Worm (Caenorhabditis elegans) whole organism, young adult: ENCODE measurements around the gene srx-82.

Experiments
- C06A6.2 ChIP-seq: fragments of 200-800 bp; sonication (Bioruptor generic); conservative IDR thresholded peaks from 2 replicates; pipeline ENCODE4 v1.3.6; 2022; ENCODE audit warnings: missing genetic modification characterization, missing compliant biosample characterization
- F23B12.7 ChIP-seq: sonication (generic microtip); optimal IDR thresholded peaks from 2 replicates; lab custom pipeline; 2017; ENCODE audit warnings: missing genetic modification characterization, mild to moderate bottlenecking, missing compliant biosample characterization, antibody characterized with exemption, moderate library complexity; ENCODE audit not compliant: insufficient read depth
- F39B2.1 ChIP-seq: fragments of 200-800 bp; sonication (Bioruptor generic); IDR thresholded peaks from 2 replicates; pipeline ENCODE4 v1.3.6; 2022; ENCODE audit warnings: missing genetic modification reagents, missing genetic modification characterization, missing compliant biosample characterization
- F49E8.2 ChIP-seq: sonication (generic microtip); optimal IDR thresholded peaks from 3 replicates; lab custom pipeline; 2017; ENCODE audit warnings: missing genetic modification characterization, mild to moderate bottlenecking, missing compliant biosample characterization, antibody characterized with exemption, moderate library complexity; ENCODE audit not compliant: insufficient read depth
- F52B5.7 ChIP-seq: sonication (generic microtip); optimal IDR thresholded peaks from 2 replicates; lab custom pipeline; 2016; ENCODE audit warnings: mild to moderate bottlenecking, missing genetic modification characterization, missing compliant biosample characterization
- F57A8.1 ChIP-seq: fragments of 200-800 bp; sonication (Bioruptor generic); optimal IDR thresholded peaks from 2 replicates; lab custom pipeline; 2018; ENCODE audit warnings: mild to moderate bottlenecking, missing genetic modification characterization, moderate library complexity, missing compliant biosample characterization
- K12H6.12 ChIP-seq: fragments of 200-800 bp; sonication (Bioruptor generic); optimal IDR thresholded peaks from 2 replicates; lab custom pipeline; 2018; ENCODE audit warnings: mild to moderate bottlenecking, missing genetic modification characterization, missing compliant biosample characterization
- T07F8.4 ChIP-seq: sonication (generic microtip); optimal IDR thresholded peaks from 2 replicates; lab custom pipeline; 2016; ENCODE audit warnings: mild to moderate bottlenecking, missing genetic modification characterization, moderate library complexity, missing compliant biosample characterization
- T26A5.8 ChIP-seq: sonication (generic microtip); optimal IDR thresholded peaks from 2 replicates; lab custom pipeline; 2016; ENCODE audit warnings: missing genetic modification characterization, missing compliant biosample characterization
- Y53F4B.3 ChIP-seq: fragments of 200-800 bp; sonication (Bioruptor generic); IDR thresholded peaks from 2 replicates; pipeline ENCODE4 v1.3.6; 2022; ENCODE audit warnings: missing genetic modification reagents, missing genetic modification characterization, missing compliant biosample characterization
- Y67H2A.10 ChIP-seq: fragments of 200-800 bp; sonication (Bioruptor generic); conservative IDR thresholded peaks from 2 replicates; pipeline ENCODE4 v1.3.6; 2022; ENCODE audit warnings: missing genetic modification reagents, missing genetic modification characterization, missing compliant biosample characterization
- Y79H2A.3 ChIP-seq: fragments of 200-800 bp; sonication (Bioruptor generic); conservative IDR thresholded peaks from 2 replicates; pipeline ENCODE4 v1.3.6; 2022; ENCODE audit warnings: missing genetic modification reagents, missing genetic modification characterization, missing compliant biosample characterization
- Y95B8A.8 ChIP-seq: fragments of 200-800 bp; sonication (Bioruptor generic); IDR thresholded peaks from 2 replicates; pipeline ENCODE4 v1.3.6; 2022; ENCODE audit warnings: missing genetic modification reagents, missing genetic modification characterization, missing compliant biosample characterization
- ZK185.1 ChIP-seq: sonication (generic microtip); optimal IDR thresholded peaks from 2 replicates; lab custom pipeline; 2016; ENCODE audit warnings: mild to moderate bottlenecking, missing genetic modification characterization, missing compliant biosample characterization; ENCODE audit not compliant: poor library complexity, severe bottlenecking
- akir-1 ChIP-seq: fragments of 200-800 bp; sonication (Bioruptor generic); optimal IDR thresholded peaks from 2 replicates; lab custom pipeline; 2018; ENCODE audit warnings: mild to moderate bottlenecking, missing genetic modification characterization, moderate library complexity, missing compliant biosample characterization
- atf-7 ChIP-seq: sonication (generic microtip); optimal IDR thresholded peaks from 2 replicates; lab custom pipeline; 2017; ENCODE audit warnings: mild to moderate bottlenecking, missing genetic modification characterization, missing compliant biosample characterization
- cebp-1 ChIP-seq, 2 experiments: fragments of 200-800 bp in 1 of 2; sonication (Bioruptor generic) in 1 of 2; sonication (generic microtip) in 1 of 2; IDR thresholded peaks in 1 of 2; optimal IDR thresholded peaks in 1 of 2; 2 replicates each; pipeline versions ENCODE4 v1.3.6 to Lab custom; 2017 to 2022; ENCODE audit warnings: missing compliant biosample characterization in 2 of 2, missing genetic modification characterization in 2 of 2, mild to moderate bottlenecking in 1 of 2, missing genetic modification reagents in 1 of 2, moderate library complexity in 1 of 2
- ceh-100 ChIP-seq: fragments of 200-800 bp; sonication (Bioruptor generic); IDR thresholded peaks from 2 replicates; pipeline ENCODE4 v1.3.6; 2022; ENCODE audit warnings: missing genetic modification reagents, missing genetic modification characterization, missing compliant biosample characterization
- ceh-27 ChIP-seq: fragments of 200-800 bp; sonication (Bioruptor generic); optimal IDR thresholded peaks from 2 replicates; lab custom pipeline; 2018; ENCODE audit warnings: mild to moderate bottlenecking, missing genetic modification characterization, moderate library complexity, missing compliant biosample characterization
- ceh-40 ChIP-seq: fragments of 200-800 bp; sonication (Bioruptor generic); IDR thresholded peaks from 2 replicates; pipeline ENCODE4 v1.3.6; 2022; ENCODE audit warnings: missing genetic modification characterization, missing compliant biosample characterization
- ceh-58 ChIP-seq: fragments of 200-800 bp; sonication (Bioruptor generic); IDR thresholded peaks from 2 replicates; pipeline ENCODE4 v1.3.6; 2022; ENCODE audit warnings: missing genetic modification characterization, missing compliant biosample characterization
- chd-7 ChIP-seq: sonication (generic microtip); optimal IDR thresholded peaks from 2 replicates; lab custom pipeline; 2016; ENCODE audit warnings: mild to moderate bottlenecking, missing genetic modification characterization, moderate library complexity, missing compliant biosample characterization
- dpl-1 ChIP-seq: fragments of 150-350 bp; optimal IDR thresholded peaks from 2 replicates; lab custom pipeline; 2014; ENCODE audit warnings: missing biosample characterization, missing genetic modification reagents, missing genetic modification characterization
- egl-18 ChIP-seq: fragments of 200-800 bp; sonication (Bioruptor generic); IDR thresholded peaks from 2 replicates; pipeline ENCODE4 v1.3.6; 2022; ENCODE audit warnings: missing genetic modification reagents, missing genetic modification characterization, missing compliant biosample characterization
- egl-44 ChIP-seq: fragments of 200-800 bp; sonication (Bioruptor generic); IDR thresholded peaks from 2 replicates; pipeline ENCODE4 v1.3.6; 2022; ENCODE audit warnings: missing genetic modification reagents, missing genetic modification characterization, missing compliant biosample characterization
- fkh-3 ChIP-seq: sonication (generic microtip); optimal IDR thresholded peaks from 2 replicates; lab custom pipeline; 2016; ENCODE audit warnings: mild to moderate bottlenecking, missing genetic modification characterization, missing compliant biosample characterization
- him-1 ChIP-seq: sonication (generic microtip); optimal IDR thresholded peaks from 2 replicates; lab custom pipeline; 2016; ENCODE audit warnings: missing genotype, missing genetic modification reagents, missing genetic modification characterization, missing compliant biosample characterization
- hmg-1.2 ChIP-seq: fragments of 200-800 bp; sonication (Bioruptor generic); IDR thresholded peaks from 2 replicates; pipeline ENCODE4 v1.3.6; 2022; ENCODE audit warnings: missing genetic modification reagents, missing genetic modification characterization, missing compliant biosample characterization
- hrde-1 ChIP-seq: sonication (generic microtip); optimal IDR thresholded peaks from 2 replicates; lab custom pipeline; 2016; ENCODE audit warnings: missing genetic modification characterization, mild to moderate bottlenecking, missing compliant biosample characterization, moderate library complexity, missing genotype, missing genetic modification reagents, borderline replicate concordance
- let-526 ChIP-seq: fragments of 200-800 bp; sonication (Bioruptor generic); IDR thresholded peaks from 2 replicates; pipeline ENCODE4 v1.3.6; 2022; ENCODE audit warnings: missing genetic modification reagents, missing genetic modification characterization, missing compliant biosample characterization
- let-607 ChIP-seq, 2 experiments: fragments of 200-800 bp in 1 of 2; sonication (Bioruptor generic) in 1 of 2; sonication (generic microtip) in 1 of 2; optimal IDR thresholded peaks; 2 replicates each; lab custom pipeline; 2016 to 2018; ENCODE audit warnings: mild to moderate bottlenecking in 2 of 2, missing compliant biosample characterization in 2 of 2, missing genetic modification characterization in 2 of 2, moderate library complexity in 2 of 2, missing genotype in 1 of 2
- lin-35 ChIP-seq, 3 experiments: fragments of 150-350 bp in 2 of 3; sonication (generic microtip) in 1 of 3; optimal IDR thresholded peaks; 2 replicates each; lab custom pipeline; 2014 to 2018; ENCODE audit warnings: missing biosample characterization in 3 of 3, missing genetic modification characterization in 3 of 3, missing genetic modification reagents in 3 of 3
- lin-54 ChIP-seq: fragments of 200-800 bp; sonication (Bioruptor generic); optimal IDR thresholded peaks from 2 replicates; lab custom pipeline; 2018; ENCODE audit warnings: mild to moderate bottlenecking, missing genetic modification characterization, missing compliant biosample characterization
- lsl-1 ChIP-seq: fragments of 200-800 bp; sonication (Bioruptor generic); optimal IDR thresholded peaks from 2 replicates; lab custom pipeline; 2018; ENCODE audit warnings: mild to moderate bottlenecking, missing genetic modification characterization, moderate library complexity, missing compliant biosample characterization
- madf-10 ChIP-seq: sonication (generic microtip); optimal IDR thresholded peaks from 2 replicates; lab custom pipeline; 2016; ENCODE audit warnings: mild to moderate bottlenecking, missing genetic modification characterization, missing compliant biosample characterization
- mes-4 ChIP-seq: sonication (generic microtip); optimal IDR thresholded peaks from 2 replicates; lab custom pipeline; 2016; ENCODE audit warnings: missing genotype, missing genetic modification characterization, missing compliant biosample characterization
- mxl-1 ChIP-seq: sonication (generic microtip); optimal IDR thresholded peaks from 2 replicates; lab custom pipeline; 2016; ENCODE audit warnings: missing genetic modification characterization, missing compliant biosample characterization
- nhr-90 ChIP-seq: sonication (generic microtip); optimal IDR thresholded peaks from 2 replicates; lab custom pipeline; 2016; ENCODE audit warnings: missing genotype, mild to moderate bottlenecking, missing genetic modification characterization, missing compliant biosample characterization
- rcor-1 ChIP-seq: fragments of 200-800 bp; sonication (Bioruptor generic); IDR thresholded peaks from 2 replicates; pipeline ENCODE4 v1.3.6; 2022; ENCODE audit warnings: missing genetic modification reagents, missing genetic modification characterization, missing compliant biosample characterization
- rec-8 ChIP-seq, 2 experiments: sonication (generic microtip); optimal IDR thresholded peaks; 2 replicates each; lab custom pipeline; 2016; ENCODE audit warnings: mild to moderate bottlenecking in 2 of 2, missing genetic modification characterization in 2 of 2, missing genetic modification reagents in 2 of 2, missing genotype in 2 of 2, missing biosample characterization in 1 of 2, missing compliant biosample characterization in 1 of 2, moderate library complexity in 1 of 2
- somi-1 ChIP-seq: fragments of 200-800 bp; sonication (Bioruptor generic); optimal IDR thresholded peaks from 2 replicates; lab custom pipeline; 2018; ENCODE audit warnings: mild to moderate bottlenecking, missing genetic modification characterization, missing compliant biosample characterization
- sptf-2 ChIP-seq: fragments of 200-800 bp; sonication (Bioruptor generic); optimal IDR thresholded peaks from 2 replicates; lab custom pipeline; 2018; ENCODE audit warnings: mild to moderate bottlenecking, missing genetic modification characterization, missing compliant biosample characterization
- unc-130 ChIP-seq: sonication (generic microtip); optimal IDR thresholded peaks from 2 replicates; lab custom pipeline; 2016; ENCODE audit warnings: missing genetic modification reagents, missing genetic modification characterization, missing compliant biosample characterization
- unc-62 ChIP-seq: fragments of 150-350 bp; optimal IDR thresholded peaks from 2 replicates; lab custom pipeline; 2014; ENCODE audit warnings: missing biosample characterization, missing genetic modification reagents, missing genetic modification characterization
- xnd-1 ChIP-seq: sonication (generic microtip); optimal IDR thresholded peaks from 2 replicates; lab custom pipeline; 2016; ENCODE audit warnings: missing genotype, missing genetic modification reagents, missing genetic modification characterization, missing compliant biosample characterization
- zfh-2 ChIP-seq: fragments of 200-800 bp; sonication (Bioruptor generic); conservative IDR thresholded peaks from 2 replicates; pipeline ENCODE4 v1.3.6; 2022; ENCODE audit warnings: missing genetic modification reagents, missing genetic modification characterization, missing compliant biosample characterization
- ztf-26 ChIP-seq: sonication (generic microtip); optimal IDR thresholded peaks from 2 replicates; lab custom pipeline; 2017; ENCODE audit warnings: missing genetic modification characterization, missing compliant biosample characterization
- ztf-3 ChIP-seq: fragments of 200-800 bp; sonication (Bioruptor generic); optimal IDR thresholded peaks from 2 replicates; lab custom pipeline; 2018; ENCODE audit warnings: mild to moderate bottlenecking, missing genetic modification characterization, missing compliant biosample characterization

srx-82 gene

ce11 chrV:11610481-11610880, 20.9 kb downstream of the srx-82 start, which contains the start of gene sas-5 (continued):
- TF ChIP-seq lin-35 (GFP tag; optimal IDR thresholded peaks at IDR 0.05; lab: Kevin White, UChicago): peak; percentile 55 to 83 (median 71)
- TF ChIP-seq ceh-40 (GFP tag; lab: Robert Waterston, UW): no peak
- no peak for TF ChIP-seq Y79H2A.3 (GFP tag; lab: Robert Waterston, UW)
- no peak for TF ChIP-seq F49E8.2 (tag; lab: Kevin White, UChicago)
- TF ChIP-seq somi-1 (GFP tag; lab: Kevin White, UChicago): no peak
- TF ChIP-seq unc-130: peak; percentile 60
- TF ChIP-seq sptf-2: no peak
- TF ChIP-seq him-1 (tag; lab: Kevin White, UChicago): peak; percentile 78
- peak in 1 of 2 experiments; percentile 22 for TF ChIP-seq let-607 (tag; optimal IDR thresholded peaks at IDR 0.05; lab: Kevin White, UChicago)
- no peak for TF ChIP-seq chd-7 (tag; lab: Kevin White, UChicago)
- TF ChIP-seq F39B2.1 (GFP tag; lab: Robert Waterston, UW): no peak
- TF ChIP-seq madf-10: peak; percentile 54
- TF ChIP-seq akir-1 (GFP tag; lab: Kevin White, UChicago): no peak
- no peak for TF ChIP-seq ztf-26
- peak; percentile 58 for TF ChIP-seq hmg-1.2 (GFP tag; lab: Robert Waterston, UW)
- no peak for TF ChIP-seq unc-62 (GFP tag; lab: Kevin White, UChicago)
- no peak for TF ChIP-seq cebp-1 (GFP tag; IDR thresholded peaks at IDR 0.05; lab: Robert Waterston, UW)
- TF ChIP-seq cebp-1 (tag; optimal IDR thresholded peaks at IDR 0.05; lab: Kevin White, UChicago): peak; percentile 66
- TF ChIP-seq mes-4 (tag; lab: Kevin White, UChicago): no peak
- TF ChIP-seq C06A6.2 (GFP tag; lab: Robert Waterston, UW): 0 out of 2 replicates have a peak, but pooled peaks have one; percentile 51
- peak; percentile 73 for TF ChIP-seq ZK185.1 (tag; lab: Kevin White, UChicago)
- peak; percentile 77 for TF ChIP-seq dpl-1
- TF ChIP-seq zfh-2 (GFP tag; lab: Robert Waterston, UW): no peak
- TF ChIP-seq F57A8.1: no peak
- no peak for TF ChIP-seq mxl-1 (tag; lab: Kevin White, UChicago)
- peak; percentile 9 for TF ChIP-seq nhr-90 (tag; lab: Kevin White, UChicago)
- TF ChIP-seq ceh-58: no peak
- TF ChIP-seq F52B5.7 (tag; lab: Kevin White, UChicago): no peak
- peak; percentile 10 for TF ChIP-seq atf-7 (tag; lab: Kevin White, UChicago)
- TF ChIP-seq T26A5.8 (tag; lab: Kevin White, UChicago): no peak
- TF ChIP-seq rcor-1 (GFP tag; lab: Robert Waterston, UW): peak; percentile 77
- no peak for TF ChIP-seq fkh-3 (tag; lab: Kevin White, UChicago)
- TF ChIP-seq hrde-1: no peak
- peak; percentile 78 for TF ChIP-seq F23B12.7 (tag; lab: Kevin White, UChicago)
- TF ChIP-seq K12H6.12 (tag; lab: Kevin White, UChicago): peak; percentile 18
- peak; percentile 82 for TF ChIP-seq ceh-100
- TF ChIP-seq let-526 (GFP tag; lab: Robert Waterston, UW): no peak
- no peak for TF ChIP-seq Y67H2A.10 (GFP tag; lab: Robert Waterston, UW)
- TF ChIP-seq xnd-1: peak; percentile 72
- TF ChIP-seq egl-18 (GFP tag; lab: Robert Waterston, UW): no peak
- peak; percentile 18 for TF ChIP-seq T07F8.4
- TF ChIP-seq ceh-27 (GFP tag; lab: Kevin White, UChicago): peak; percentile 57
- TF ChIP-seq ztf-3 (GFP tag; lab: Kevin White, UChicago): no peak
- TF ChIP-seq Y95B8A.8 (GFP tag; lab: Robert Waterston, UW): 0 out of 2 replicates have a peak, but pooled peaks have one; percentile 25
- no peak for TF ChIP-seq Y53F4B.3 (GFP tag; lab: Robert Waterston, UW)
- no peak for TF ChIP-seq egl-44 (GFP tag; lab: Robert Waterston, UW)
- peak in 1 of 2 experiments; percentile 50 for TF ChIP-seq rec-8 (tag; optimal IDR thresholded peaks at IDR 0.05; lab: Kevin White, UChicago)
- peak; percentile 67 for TF ChIP-seq lsl-1 (GFP tag; lab: Kevin White, UChicago)
- peak; percentile 87 for TF ChIP-seq lin-54 (GFP tag; lab: Kevin White, UChicago)
